Worm (Caenorhabditis elegans) whole organism, early embryonic: ENCODE results near the gene bath-38.

Source experiments
- F13C5.2 ChIP-seq: sonication (generic microtip); optimal IDR thresholded peaks from 2 replicates; lab custom pipeline; 2017; ENCODE audit warnings: mild to moderate bottlenecking, missing genetic modification characterization, inconsistent platforms, missing compliant biosample characterization
- aly-1 ChIP-seq: sonication (generic microtip); optimal IDR thresholded peaks from 2 replicates; lab custom pipeline; 2016; ENCODE audit warnings: missing genetic modification characterization, missing compliant biosample characterization
- ama-1 ChIP-seq: fragments of 150-350 bp; optimal IDR thresholded peaks from 2 replicates; lab custom pipeline; 2014
- ceh-13 ChIP-seq: fragments of 200-800 bp; sonication (Bioruptor generic); optimal IDR thresholded peaks from 2 replicates; lab custom pipeline; 2018; ENCODE audit warnings: mild to moderate bottlenecking, missing genetic modification characterization, missing compliant biosample characterization
- ceh-36 ChIP-seq: sonication (generic microtip); optimal IDR thresholded peaks from 2 replicates; lab custom pipeline; 2016; ENCODE audit warnings: missing genetic modification characterization, inconsistent platforms, missing compliant biosample characterization
- ets-7 ChIP-seq: sonication (generic microtip); optimal IDR thresholded peaks from 2 replicates; lab custom pipeline; 2016; ENCODE audit warnings: missing genotype, missing genetic modification characterization, missing compliant biosample characterization
- flt-1 ChIP-seq: fragments of 200-800 bp; sonication (Bioruptor generic); IDR thresholded peaks from 2 replicates; pipeline ENCODE4 v1.3.6; 2022; ENCODE audit warnings: missing genetic modification characterization, missing compliant biosample characterization
- hmbx-1 ChIP-seq: sonication (generic microtip); optimal IDR thresholded peaks from 2 replicates; lab custom pipeline; 2016; ENCODE audit warnings: mild to moderate bottlenecking, missing genetic modification characterization, missing compliant biosample characterization
- hnd-1 ChIP-seq: sonication (generic microtip); optimal IDR thresholded peaks from 2 replicates; lab custom pipeline; 2016; ENCODE audit warnings: missing genetic modification characterization, missing compliant biosample characterization
- pes-1 ChIP-seq: fragments of 200-800 bp; sonication (Bioruptor generic); IDR thresholded peaks from 2 replicates; pipeline ENCODE4 v1.3.6; 2022; ENCODE audit warnings: missing genetic modification reagents, missing genetic modification characterization, missing compliant biosample characterization
- scrt-1 ChIP-seq: fragments of 200-800 bp; sonication (Bioruptor generic); IDR thresholded peaks from 2 replicates; pipeline ENCODE4 v1.3.6; 2022; ENCODE audit warnings: missing genetic modification characterization, missing compliant biosample characterization
- sea-1 ChIP-seq: fragments of 200-800 bp; sonication (Bioruptor generic); conservative IDR thresholded peaks from 2 replicates; pipeline ENCODE4 v1.3.6; 2022; ENCODE audit warnings: missing genetic modification characterization, missing compliant biosample characterization
- tbx-37 ChIP-seq: fragments of 200-800 bp; sonication (Bioruptor generic); conservative IDR thresholded peaks from 2 replicates; pipeline ENCODE4 v1.3.6; 2022; ENCODE audit warnings: missing genetic modification reagents, missing genetic modification characterization, missing compliant biosample characterization
- tra-4 ChIP-seq: sonication (generic microtip); optimal IDR thresholded peaks from 2 replicates; lab custom pipeline; 2017; ENCODE audit warnings: missing genetic modification characterization, missing compliant biosample characterization

DNA sequence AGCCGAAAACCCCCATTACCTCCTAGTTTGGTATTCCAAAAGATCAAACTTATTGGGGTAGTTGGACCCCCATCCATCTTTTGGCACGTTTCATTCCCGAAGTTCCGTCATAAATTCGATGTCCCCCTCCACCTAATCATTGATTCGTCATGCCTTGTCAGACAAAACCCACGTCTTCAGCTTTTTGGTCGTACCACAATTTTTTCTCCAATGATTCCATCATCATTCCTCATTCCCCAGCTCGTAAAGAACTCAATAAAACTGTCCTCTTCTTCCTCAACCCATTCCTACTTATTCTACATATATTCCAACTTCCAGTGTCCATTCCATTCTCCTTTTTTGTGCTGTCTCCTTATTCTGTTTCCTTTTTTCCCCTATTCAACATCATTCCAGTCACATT, 3.5 kb upstream of the bath-38 start, which contains the start of gene flp-4:
- no peak for TF ChIP-seq ama-1 (lab: Kevin White, UChicago)
- TF ChIP-seq flt-1 (GFP tag; lab: Robert Waterston, UW): no peak
- no peak for TF ChIP-seq sea-1 (GFP tag; lab: Robert Waterston, UW)
- TF ChIP-seq scrt-1 (GFP tag; lab: Robert Waterston, UW): no peak
- TF ChIP-seq F13C5.2 (tag; lab: Kevin White, UChicago): no peak
- no peak for TF ChIP-seq pes-1
- TF ChIP-seq hnd-1 (tag; lab: Kevin White, UChicago): no peak
- TF ChIP-seq tra-4 (tag; lab: Kevin White, UChicago): no peak
- TF ChIP-seq hmbx-1 (tag; lab: Kevin White, UChicago): no peak
- TF ChIP-seq ceh-13 (GFP tag; lab: Kevin White, UChicago): no peak
- TF ChIP-seq ets-7 (tag; lab: Kevin White, UChicago): no peak
- no peak for TF ChIP-seq tbx-37 (GFP tag; lab: Robert Waterston, UW)
- TF ChIP-seq ceh-36 (tag; lab: Kevin White, UChicago): no peak
- no peak for TF ChIP-seq aly-1 (tag; lab: Kevin White, UChicago)
